Worm (Caenorhabditis elegans) whole organism, midembryonic: ENCODE data around the gene R05H5.4.

Source experiments
- T22C8.4 ChIP-seq: fragments of 200-800 bp; sonication (Bioruptor generic); IDR thresholded peaks from 2 replicates; pipeline ENCODE4 v1.3.6; 2022; ENCODE audit warnings: missing genetic modification characterization, missing compliant biosample characterization
- cog-1 ChIP-seq: sonication (generic microtip); optimal IDR thresholded peaks from 2 replicates; lab custom pipeline; 2016; ENCODE audit warnings: missing genetic modification characterization, missing compliant biosample characterization
- flt-1 ChIP-seq: fragments of 200-800 bp; sonication (Bioruptor generic); IDR thresholded peaks from 2 replicates; pipeline ENCODE4 v1.3.6; 2022; ENCODE audit warnings: missing genetic modification characterization, missing compliant biosample characterization
- klf-2 ChIP-seq: fragments of 200-800 bp; sonication (Bioruptor generic); conservative IDR thresholded peaks from 2 replicates; pipeline ENCODE4 v1.3.6; 2022; ENCODE audit warnings: missing genetic modification reagents, missing genetic modification characterization, missing compliant biosample characterization
- med-1 ChIP-seq: sonication (generic microtip); optimal IDR thresholded peaks from 2 replicates; lab custom pipeline; 2017; ENCODE audit warnings: missing genetic modification characterization, mild to moderate bottlenecking, missing compliant biosample characterization, antibody characterized with exemption, missing genetic modification reagents; ENCODE audit not compliant: insufficient read depth
- ref-1 ChIP-seq: fragments of 200-800 bp; sonication (Bioruptor generic); conservative IDR thresholded peaks from 2 replicates; pipeline ENCODE4 v1.3.6; 2022; ENCODE audit warnings: missing genetic modification reagents, missing genetic modification characterization, missing compliant biosample characterization
- tab-1 ChIP-seq: fragments of 200-800 bp; sonication (Bioruptor generic); IDR thresholded peaks from 2 replicates; pipeline ENCODE4 v1.3.6; 2022; ENCODE audit warnings: missing genetic modification characterization, missing compliant biosample characterization
- ztf-23 ChIP-seq: fragments of 200-800 bp; sonication (Bioruptor generic); IDR thresholded peaks from 2 replicates; pipeline ENCODE4 v1.3.6; 2022; ENCODE audit warnings: missing genetic modification reagents, missing genetic modification characterization, missing compliant biosample characterization
- ztf-29 ChIP-seq: fragments of 200-800 bp; sonication (Bioruptor generic); IDR thresholded peaks from 2 replicates; pipeline ENCODE4 v1.3.6; 2022; ENCODE audit warnings: missing genetic modification reagents, missing genetic modification characterization, missing compliant biosample characterization

The R05H5.4 gene

DNA sequence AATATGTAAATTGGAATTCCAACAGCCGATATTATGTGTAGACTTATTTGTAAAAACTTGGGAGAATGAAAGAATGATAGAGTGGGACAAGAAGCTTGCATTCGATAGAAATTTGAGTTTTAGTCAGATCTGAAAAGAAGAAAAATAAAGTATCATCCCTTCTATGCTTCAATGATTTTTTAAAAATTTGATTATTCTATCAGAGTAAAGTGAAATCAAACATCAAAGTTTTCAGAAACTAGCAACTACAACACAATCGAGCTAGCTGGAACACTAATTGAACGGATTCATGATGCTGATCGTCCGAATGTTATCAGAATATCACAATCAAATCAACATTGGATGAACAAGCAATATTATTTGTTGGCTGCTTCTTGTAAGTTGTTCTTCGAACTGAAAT lies 27.2 kb upstream of the R05H5.4 start, which contains the start of gene srh-135:
TSS of gene srh-135 (minus strand) at position 101 of the 400 bp plus-strand sequence.
- TF ChIP-seq klf-2 (GFP tag; lab: Robert Waterston, UW) (no peak), ztf-29 (GFP tag; lab: Robert Waterston, UW) (no peak), T22C8.4 (GFP tag; lab: Robert Waterston, UW) (no peak), tab-1 (no peak), cog-1 (tag; lab: Kevin White, UChicago) (no peak), flt-1 (GFP tag; lab: Robert Waterston, UW) (no peak), ref-1 (GFP tag; lab: Robert Waterston, UW) (no peak), ztf-23 (GFP tag; lab: Robert Waterston, UW) (no peak), med-1 (GFP tag; lab: Kevin White, UChicago) (no peak)

DNA sequence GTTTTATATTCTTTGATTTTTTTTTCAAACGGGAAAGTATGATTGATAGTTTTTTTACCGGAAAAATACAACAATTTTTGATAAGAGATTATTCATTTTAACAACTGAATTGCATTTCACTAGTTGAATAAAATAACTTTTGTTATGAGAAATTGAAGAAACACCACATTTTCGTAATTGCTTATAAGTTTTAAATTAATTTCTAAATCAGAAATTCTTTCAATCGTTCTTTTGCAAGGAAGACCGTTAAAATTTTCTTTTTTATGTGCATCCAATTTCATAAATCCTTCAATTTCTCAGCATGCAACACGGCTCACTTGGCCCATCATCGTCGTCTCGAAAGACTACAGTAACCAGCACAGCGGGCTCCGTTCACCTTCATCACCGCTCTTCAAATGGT lies 22.8 kb upstream of the R05H5.4 start, which contains the start of gene plc-3:
TSS of gene plc-3 (plus strand) at position 301 of the 400 bp plus-strand sequence.
- TF ChIP-seq T22C8.4 (GFP tag; lab: Robert Waterston, UW), result no peak
- TF ChIP-seq klf-2 (GFP tag; lab: Robert Waterston, UW), result no peak
- no peak for TF ChIP-seq ztf-23 (GFP tag; lab: Robert Waterston, UW)
- no peak for TF ChIP-seq ref-1 (GFP tag; lab: Robert Waterston, UW)
- TF ChIP-seq cog-1 (tag; lab: Kevin White, UChicago), result no peak
- no peak for TF ChIP-seq tab-1
- TF ChIP-seq flt-1 (GFP tag; lab: Robert Waterston, UW), result no peak
- no peak for TF ChIP-seq med-1 (GFP tag; lab: Kevin White, UChicago)
- TF ChIP-seq ztf-29 (GFP tag; lab: Robert Waterston, UW), result no peak

DNA sequence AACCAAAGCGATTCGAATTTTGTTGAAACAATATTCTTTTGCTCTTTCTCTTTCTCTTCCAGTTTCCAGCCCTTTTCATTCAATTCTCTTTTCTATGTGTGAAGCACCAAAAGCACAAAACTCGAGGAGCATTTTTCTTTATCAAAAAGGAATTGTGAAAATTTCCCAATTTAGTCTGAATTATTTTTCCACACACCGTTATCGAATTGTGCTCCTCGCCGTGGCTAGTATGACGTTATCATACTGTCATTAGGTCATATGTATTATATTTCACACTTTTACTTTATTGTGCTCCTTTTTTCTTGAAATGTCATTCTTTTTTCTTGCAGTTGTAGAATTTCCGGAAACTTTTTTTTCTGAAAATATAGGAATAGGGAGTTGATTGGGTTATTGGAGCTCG lies 21.8 kb upstream of the R05H5.4 start:
- no peak for TF ChIP-seq T22C8.4 (GFP tag; lab: Robert Waterston, UW)
- TF ChIP-seq ref-1 (GFP tag; lab: Robert Waterston, UW), result no peak
- TF ChIP-seq med-1 (GFP tag; lab: Kevin White, UChicago), result no peak
- TF ChIP-seq ztf-29 (GFP tag; lab: Robert Waterston, UW), result no peak
- TF ChIP-seq cog-1 (tag; lab: Kevin White, UChicago), result no peak

DNA sequence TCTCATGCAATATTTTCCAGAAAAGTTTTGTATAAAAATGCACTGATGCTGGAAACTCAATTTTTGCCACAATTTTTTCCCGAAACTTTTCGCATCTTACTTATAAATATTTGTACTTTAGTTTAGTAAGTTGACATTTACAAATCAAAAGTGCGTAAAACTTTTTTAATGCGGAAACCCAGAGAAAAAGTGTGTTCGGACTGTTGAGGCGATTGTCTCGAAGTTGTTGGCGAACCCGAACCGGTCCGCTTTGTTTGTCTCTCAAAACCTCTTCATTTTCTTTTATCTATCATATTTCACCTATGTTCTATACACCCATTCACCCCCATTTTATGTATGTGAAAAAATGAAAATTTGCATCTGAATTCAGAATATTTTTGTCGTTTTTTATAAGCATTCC lies 20.8 kb upstream of the R05H5.4 start:
- TF ChIP-seq ztf-29 (GFP tag; lab: Robert Waterston, UW) (no peak), ztf-23 (GFP tag; lab: Robert Waterston, UW) (no peak), flt-1 (GFP tag; lab: Robert Waterston, UW) (no peak), T22C8.4 (GFP tag; lab: Robert Waterston, UW) (no peak), ref-1 (GFP tag; lab: Robert Waterston, UW) (no peak), med-1 (GFP tag; lab: Kevin White, UChicago) (no peak), cog-1 (tag; lab: Kevin White, UChicago) (no peak), klf-2 (GFP tag; lab: Robert Waterston, UW) (no peak), tab-1 (no peak)

DNA sequence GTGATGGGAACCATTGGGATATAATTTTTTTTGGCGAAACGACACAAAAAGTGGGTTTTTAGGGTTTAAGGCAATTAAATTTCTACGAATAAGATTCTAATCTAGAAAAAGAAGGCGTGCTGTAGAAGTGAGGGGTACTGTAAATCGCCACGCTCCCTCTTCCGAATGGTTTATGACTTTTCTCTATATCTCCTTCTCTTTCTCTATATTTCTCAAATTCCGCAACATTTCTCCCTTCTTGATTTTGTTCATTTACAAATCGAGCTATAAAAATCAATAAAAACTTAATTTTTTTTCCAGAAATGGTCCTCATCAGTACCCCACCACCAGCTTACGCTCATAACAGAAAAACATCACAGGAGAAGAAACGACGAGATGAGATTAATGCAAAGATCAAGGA lies 18.4 kb upstream of the R05H5.4 start, which contains the start of gene ref-1:
TSS of gene ref-1 (plus strand) at position 301 of the 400 bp plus-strand sequence.
- no peak for TF ChIP-seq ref-1 (GFP tag; lab: Robert Waterston, UW)
- no peak for TF ChIP-seq cog-1 (tag; lab: Kevin White, UChicago)
- TF ChIP-seq ztf-29 (GFP tag; lab: Robert Waterston, UW), result no peak
- TF ChIP-seq klf-2 (GFP tag; lab: Robert Waterston, UW), result no peak
- no peak for TF ChIP-seq tab-1
- TF ChIP-seq med-1 (GFP tag; lab: Kevin White, UChicago), result no peak
- TF ChIP-seq T22C8.4 (GFP tag; lab: Robert Waterston, UW), result no peak
- TF ChIP-seq flt-1 (GFP tag; lab: Robert Waterston, UW), result no peak
- no peak for TF ChIP-seq ztf-23 (GFP tag; lab: Robert Waterston, UW)

DNA sequence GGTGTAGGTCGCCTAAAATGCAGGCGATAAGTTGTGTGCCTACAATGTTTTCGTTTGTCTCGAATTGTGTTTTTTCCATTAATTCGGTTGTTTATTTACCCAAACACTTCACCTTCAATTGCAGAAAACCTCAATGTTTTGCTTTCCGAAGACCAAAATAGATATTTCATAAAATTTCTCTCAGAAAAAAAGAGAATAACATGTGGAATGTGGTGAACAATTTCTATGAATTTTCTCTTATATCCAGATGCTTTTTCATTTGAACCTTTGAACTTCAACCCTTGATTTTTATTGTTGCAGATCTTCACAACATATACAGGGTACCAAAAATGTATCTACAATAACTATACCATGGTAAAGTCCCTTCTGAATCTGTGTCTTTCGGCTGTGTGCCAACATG lies 6.6 kb upstream of the R05H5.4 start, which contains the start of gene T01E8.1:
TSS of gene T01E8.1 (plus strand) at position 301 of the 400 bp plus-strand sequence.
- TF ChIP-seq ref-1 (GFP tag; lab: Robert Waterston, UW) (no peak), ztf-23 (GFP tag; lab: Robert Waterston, UW) (no peak), med-1 (GFP tag; lab: Kevin White, UChicago) (no peak), tab-1 (no peak), klf-2 (GFP tag; lab: Robert Waterston, UW) (no peak)

DNA sequence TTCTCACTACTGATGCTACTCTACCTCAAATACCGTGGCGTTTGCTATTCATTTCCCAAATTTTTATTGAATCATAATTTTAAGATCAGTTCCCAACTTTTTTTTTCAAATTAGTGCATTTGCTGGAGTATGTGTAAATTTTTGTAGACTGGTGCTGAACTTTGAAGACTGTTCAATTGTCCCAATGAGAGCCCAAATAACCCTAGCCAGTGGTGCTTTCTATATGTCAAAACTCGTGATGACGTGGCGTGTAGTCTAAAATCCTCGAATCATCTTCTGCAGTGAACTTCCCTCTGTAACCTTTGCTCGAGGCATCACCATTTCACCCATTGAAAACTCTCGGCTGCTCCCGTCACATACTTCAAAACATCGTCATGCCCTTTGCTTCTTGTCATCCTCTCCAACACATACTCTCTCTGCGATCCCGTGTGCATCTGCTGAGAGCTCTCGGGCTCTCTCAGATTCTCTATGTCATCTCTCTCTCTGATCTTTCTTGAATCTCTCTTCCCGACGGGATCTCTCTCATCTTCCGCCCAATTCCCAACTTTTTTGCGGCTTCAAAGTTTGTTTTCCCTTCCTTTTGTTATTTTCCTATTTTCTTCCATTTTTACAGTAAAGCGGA lies 4.7 kb upstream of the R05H5.4 start:
- no peak for TF ChIP-seq ztf-29 (GFP tag; lab: Robert Waterston, UW)
- TF ChIP-seq T22C8.4 (GFP tag; lab: Robert Waterston, UW), result no peak
- TF ChIP-seq med-1 (GFP tag; lab: Kevin White, UChicago), result no peak
- no peak for TF ChIP-seq klf-2 (GFP tag; lab: Robert Waterston, UW)
- TF ChIP-seq ztf-23 (GFP tag; lab: Robert Waterston, UW), result no peak
- TF ChIP-seq ref-1 (GFP tag; lab: Robert Waterston, UW), result no peak
- no peak for TF ChIP-seq cog-1 (tag; lab: Kevin White, UChicago)
- TF ChIP-seq tab-1, result no peak
- no peak for TF ChIP-seq flt-1 (GFP tag; lab: Robert Waterston, UW)

DNA sequence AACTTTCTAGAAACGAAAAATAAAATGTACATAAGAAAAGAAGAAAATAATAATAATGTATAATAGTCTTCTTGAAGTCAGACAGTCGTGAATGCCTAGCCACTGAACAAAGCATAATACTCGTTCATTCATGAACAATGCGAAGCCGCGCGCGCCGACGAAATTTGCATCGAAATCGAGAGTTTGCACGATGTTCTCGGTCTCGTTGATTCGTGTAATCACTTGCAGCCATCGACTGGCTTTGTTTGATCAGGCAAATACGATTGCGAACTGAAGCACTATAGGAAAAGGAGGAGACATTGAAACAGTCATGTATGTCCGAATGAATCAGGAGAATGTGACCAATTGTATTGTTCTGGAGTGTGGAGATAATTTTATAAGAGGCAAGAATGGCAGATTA lies 4.0 kb upstream of the R05H5.4 start:
- no peak for TF ChIP-seq tab-1
- TF ChIP-seq klf-2 (GFP tag; lab: Robert Waterston, UW), result no peak
- TF ChIP-seq ref-1 (GFP tag; lab: Robert Waterston, UW), result no peak
- no peak for TF ChIP-seq flt-1 (GFP tag; lab: Robert Waterston, UW)
- TF ChIP-seq ztf-29 (GFP tag; lab: Robert Waterston, UW), result no peak
- TF ChIP-seq ztf-23 (GFP tag; lab: Robert Waterston, UW), result no peak
- TF ChIP-seq med-1 (GFP tag; lab: Kevin White, UChicago), result no peak
- no peak for TF ChIP-seq cog-1 (tag; lab: Kevin White, UChicago)
- TF ChIP-seq T22C8.4 (GFP tag; lab: Robert Waterston, UW), result no peak

DNA sequence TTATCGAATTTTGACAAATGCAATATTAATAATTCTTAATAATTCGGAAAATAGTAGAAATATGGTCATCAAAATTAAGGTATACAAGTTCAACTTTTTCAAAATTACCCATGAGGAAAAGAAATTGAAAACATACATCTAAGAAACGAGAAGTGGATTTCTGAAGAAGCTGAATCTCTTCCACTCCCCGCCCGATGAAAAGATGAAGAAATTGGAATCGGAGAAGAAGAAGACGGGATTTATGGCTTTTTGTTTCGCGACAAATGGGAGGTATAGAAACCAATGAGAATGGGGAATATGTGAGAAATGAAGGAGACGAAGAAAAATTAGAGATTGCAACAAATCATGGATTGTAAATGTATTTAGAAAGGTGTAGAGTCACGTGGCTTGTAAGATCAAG lies 3.3 kb upstream of the R05H5.4 start:
- no peak for TF ChIP-seq ref-1 (GFP tag; lab: Robert Waterston, UW)
- TF ChIP-seq ztf-29 (GFP tag; lab: Robert Waterston, UW), result no peak
- TF ChIP-seq ztf-23 (GFP tag; lab: Robert Waterston, UW), result no peak
- TF ChIP-seq T22C8.4 (GFP tag; lab: Robert Waterston, UW), result no peak
- no peak for TF ChIP-seq med-1 (GFP tag; lab: Kevin White, UChicago)
